Fruit fly (Drosophila melanogaster) whole organism, pupa: ENCODE data around the gene CG13928.
A peak's percentile ranks its signal among the peaks of the same experiment; 100 is the strongest.

Source experiments
- CG4496 ChIP-seq: fragments of 200-800 bp; sonication (Bioruptor generic); IDR thresholded peaks from 3 replicates; pipeline ENCODE4 v1.3.6; 2022; ENCODE audit warnings: missing biosample characterization, missing genetic modification characterization
- CG8159 ChIP-seq: fragments of 200-800 bp; sonication (Bioruptor generic); optimal IDR thresholded peaks from 3 replicates; lab custom pipeline; 2018; ENCODE audit warnings: missing biosample characterization, mild to moderate bottlenecking, missing genetic modification characterization, moderate library complexity
- CG8301 ChIP-seq: fragments of 200-800 bp; sonication (Bioruptor generic); optimal IDR thresholded peaks from 2 replicates; lab custom pipeline; 2018; ENCODE audit warnings: missing biosample characterization, mild to moderate bottlenecking, missing genetic modification characterization
- CG9948 ChIP-seq: fragments of 200-800 bp; sonication (Bioruptor generic); optimal IDR thresholded peaks from 2 replicates; lab custom pipeline; 2018; ENCODE audit warnings: missing biosample characterization, mild to moderate bottlenecking, missing genetic modification characterization, moderate library complexity
- EcR ChIP-seq: fragments of 200-800 bp; sonication (Bioruptor generic); optimal IDR thresholded peaks from 3 replicates; lab custom pipeline; 2019; ENCODE audit warnings: missing biosample characterization, missing genetic modification characterization, mild to moderate bottlenecking, moderate library complexity, missing genetic modification reagents
- fd96Ca ChIP-seq: fragments of 200-800 bp; sonication (Bioruptor generic); IDR thresholded peaks from 3 replicates; pipeline ENCODE4 v1.3.6; 2022; ENCODE audit warnings: missing biosample characterization, missing genetic modification characterization

dm6 chr3L:1587140-1587849, 40.9 kb downstream of the CG13928 start:
- TF ChIP-seq CG4496 (peak; percentile 86), CG9948 (tag; lab: Kevin White, UChicago) (peak; percentile 75), EcR (GFP tag; lab: Kevin White, UChicago) (peak; percentile 4), CG8159 (tag; lab: Kevin White, UChicago) (peak; percentile 85), CG8301 (peak; percentile 64), fd96Ca (GFP tag; lab: Robert Waterston, UW) (peak; percentile 85)
